Fruit fly (Drosophila melanogaster): ENCODE data around the gene BoYb.

DNA sequence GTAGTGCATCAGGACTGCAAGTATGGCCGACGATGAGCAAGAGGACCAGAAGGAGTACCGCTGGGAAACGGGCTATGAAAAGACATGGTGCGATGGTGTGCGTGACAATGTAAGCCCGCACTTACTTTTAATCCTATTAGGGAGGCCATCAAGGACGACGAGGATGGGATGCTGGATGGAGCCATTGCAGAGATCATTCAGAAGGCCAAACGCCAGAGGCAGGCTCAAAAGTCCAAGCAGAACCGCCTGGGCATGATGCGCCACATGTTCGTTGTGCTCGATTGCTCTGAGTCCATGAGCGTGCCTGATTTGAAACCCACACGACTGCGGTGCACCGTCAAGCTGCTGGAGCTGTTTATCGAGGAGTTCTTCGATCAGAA, 22.4 kb upstream of the BoYb start:
- TF ChIP-seq Dll (optimal IDR thresholded peaks at IDR 0.05) (no peak), pan (optimal IDR thresholded peaks at IDR 0.05) (no peak), psq (optimal IDR thresholded peaks at IDR 0.05) (no peak), EcR (GFP tag; optimal IDR thresholded peaks at IDR 0.05) (no peak), CG8478 (optimal IDR thresholded peaks at IDR 0.05) (no peak), usp (GFP tag; optimal IDR thresholded peaks at IDR 0.05) (no peak)
